Worm (Caenorhabditis elegans): Measurements from ENCODE around the gene W03F8.6.

DNA sequence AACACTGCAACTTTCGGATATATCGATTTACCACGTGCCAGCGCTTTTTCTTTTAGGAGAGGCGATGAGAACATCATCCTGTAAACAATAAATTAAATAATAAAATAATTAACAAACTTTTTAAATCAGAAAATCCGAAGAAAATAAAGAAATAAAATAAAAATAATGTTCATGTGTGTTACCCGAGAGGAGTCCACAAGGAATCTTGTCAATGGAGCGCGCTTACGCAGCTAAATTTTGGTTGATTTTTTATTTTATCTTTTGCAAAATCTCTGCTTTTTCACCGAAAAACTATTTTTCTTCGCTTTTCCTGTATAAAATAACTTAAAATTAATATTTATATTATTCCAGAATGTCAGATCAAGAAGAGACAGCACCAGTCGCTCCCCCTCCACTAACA lies 26.2 kb downstream of the W03F8.6 start, which contains the start of the genes C24D10.6 and C24D10.4:
- TF ChIP-seq ama-1 (optimal IDR thresholded peaks at IDR 0.05), result no peak
- TF ChIP-seq hmg-4 (GFP tag; optimal IDR thresholded peaks at IDR 0.05), result no peak
- no peak for TF ChIP-seq hnd-1 (tag; optimal IDR thresholded peaks at IDR 0.05)
- no peak for TF ChIP-seq sea-1 (GFP tag; conservative IDR thresholded peaks at IDR 0.05)
- TF ChIP-seq scrt-1 (GFP tag; IDR thresholded peaks at IDR 0.05), result no peak
- TF ChIP-seq hmbx-1 (tag; optimal IDR thresholded peaks at IDR 0.05), result no peak
- TF ChIP-seq flt-1 (GFP tag; IDR thresholded peaks at IDR 0.05), result no peak
- no peak for TF ChIP-seq B0310.2 (tag; optimal IDR thresholded peaks at IDR 0.05)
- TF ChIP-seq pes-1 (GFP tag; IDR thresholded peaks at IDR 0.05), result no peak
- no peak for TF ChIP-seq ets-7 (tag; optimal IDR thresholded peaks at IDR 0.05)
- TF ChIP-seq aly-1 (tag; optimal IDR thresholded peaks at IDR 0.05), result no peak
- no peak for TF ChIP-seq tbx-37 (GFP tag; conservative IDR thresholded peaks at IDR 0.05)
- TF ChIP-seq tbx-11 (GFP tag; IDR thresholded peaks at IDR 0.05), result no peak

Data from whole organism, early embryonic.